Fruit fly (Drosophila melanogaster) whole organism, embryonic: ENCODE results near the gene CG46523.

Experiments
- Bdp1 ChIP-seq: fragments of 200-800 bp; sonication (Bioruptor generic); optimal IDR thresholded peaks from 3 replicates; lab custom pipeline; 2016; ENCODE audit warnings: missing biosample characterization, missing genetic modification characterization
- CG10366 ChIP-seq: fragments of 200-800 bp; sonication (Bioruptor generic); IDR thresholded peaks from 2 replicates; pipeline ENCODE4 v1.3.6; 2022; ENCODE audit warnings: missing biosample characterization, missing genetic modification characterization
- CG11560 ChIP-seq: fragments of 200-800 bp; sonication (Bioruptor generic); IDR thresholded peaks from 3 replicates; pipeline ENCODE4 v1.3.6; 2022; ENCODE audit warnings: missing biosample characterization, missing genetic modification characterization
- CG12104 ChIP-seq: fragments of 200-800 bp; sonication (Bioruptor generic); optimal IDR thresholded peaks from 3 replicates; lab custom pipeline; 2016; ENCODE audit warnings: missing biosample characterization, missing genetic modification characterization
- CG12219 ChIP-seq: fragments of 200-800 bp; sonication (Bioruptor generic); optimal IDR thresholded peaks from 3 replicates; lab custom pipeline; 2018; ENCODE audit warnings: missing biosample characterization, mild to moderate bottlenecking, missing genetic modification characterization
- CG12299 ChIP-seq: fragments of 200-800 bp; sonication (Bioruptor generic); optimal IDR thresholded peaks from 2 replicates; lab custom pipeline; 2018; ENCODE audit warnings: missing biosample characterization, mild to moderate bottlenecking, missing genetic modification characterization
- CG13775 ChIP-seq: fragments of 200-800 bp; sonication (Bioruptor generic); optimal IDR thresholded peaks from 3 replicates; lab custom pipeline; 2017; ENCODE audit warnings: missing biosample characterization, mild to moderate bottlenecking, missing genetic modification characterization
- CG14965 ChIP-seq: fragments of 200-800 bp; sonication (Bioruptor generic); optimal IDR thresholded peaks from 2 replicates; lab custom pipeline; 2016; ENCODE audit warnings: missing biosample characterization, missing genetic modification characterization, borderline replicate concordance
- CG18619 ChIP-seq: fragments of 200-800 bp; sonication (Bioruptor generic); optimal IDR thresholded peaks from 3 replicates; lab custom pipeline; 2017; ENCODE audit warnings: missing biosample characterization, mild to moderate bottlenecking, missing genetic modification characterization
- CG2129 ChIP-seq: fragments of 200-800 bp; sonication (Bioruptor generic); IDR thresholded peaks from 2 replicates; pipeline ENCODE4 v1.3.6; 2022; ENCODE audit warnings: missing biosample characterization, missing genetic modification characterization; ENCODE audit not compliant: partially characterized antibody
- CG2199 ChIP-seq: fragments of 200-800 bp; sonication (Bioruptor generic); IDR thresholded peaks from 3 replicates; pipeline ENCODE4 v1.3.6; 2022; ENCODE audit warnings: missing biosample characterization, missing genetic modification characterization
- CG30403 ChIP-seq: fragments of 200-800 bp; sonication (Bioruptor generic); optimal IDR thresholded peaks from 3 replicates; lab custom pipeline; 2016; ENCODE audit warnings: missing biosample characterization, missing genetic modification characterization
- CG31441 ChIP-seq: fragments of 200-800 bp; sonication (Bioruptor generic); IDR thresholded peaks from 2 replicates; pipeline ENCODE4 v1.3.6; 2022; ENCODE audit warnings: missing biosample characterization, missing genetic modification characterization
- CG3847 ChIP-seq: fragments of 200-800 bp; sonication (Bioruptor generic); IDR thresholded peaks from 2 replicates; pipeline ENCODE4 v1.3.6; 2022; ENCODE audit warnings: missing biosample characterization, missing genetic modification characterization
- CG42726 ChIP-seq: fragments of 200-800 bp; sonication (Bioruptor generic); IDR thresholded peaks from 2 replicates; pipeline ENCODE4 v1.3.6; 2022; ENCODE audit warnings: missing biosample characterization, missing genetic modification characterization; ENCODE audit not compliant: partially characterized antibody
- CG4617 ChIP-seq: fragments of 200-800 bp; sonication (Bioruptor generic); optimal IDR thresholded peaks from 3 replicates; lab custom pipeline; 2016; ENCODE audit warnings: missing biosample characterization, missing genetic modification characterization, borderline replicate concordance
- CG6254 ChIP-seq: fragments of 200-800 bp; sonication (Bioruptor generic); optimal IDR thresholded peaks from 3 replicates; lab custom pipeline; 2017; ENCODE audit warnings: mild to moderate bottlenecking, missing biosample characterization, missing genetic modification reagents, missing genetic modification characterization
- CG7745 ChIP-seq: fragments of 200-800 bp; sonication (Bioruptor generic); optimal IDR thresholded peaks from 2 replicates; lab custom pipeline; 2018; ENCODE audit warnings: missing biosample characterization, mild to moderate bottlenecking, missing genetic modification characterization, moderate library complexity
- CG8290 ChIP-seq, 3 experiments: fragments of 200-800 bp; sonication (Bioruptor generic); optimal IDR thresholded peaks; 2 replicates each; lab custom pipeline; 2016 to 2019; ENCODE audit warnings: missing biosample characterization in 3 of 3, missing genetic modification characterization in 3 of 3, mild to moderate bottlenecking in 2 of 3, moderate library complexity in 1 of 3
- CG9215 ChIP-seq: fragments of 200-800 bp; sonication (Bioruptor generic); IDR thresholded peaks from 2 replicates; pipeline ENCODE4 v1.3.6; 2022; ENCODE audit warnings: missing biosample characterization, missing genetic modification characterization
- CTCF ChIP-seq: fragments of 200-800 bp; sonication (Bioruptor generic); optimal IDR thresholded peaks from 2 replicates; lab custom pipeline; 2017; ENCODE audit warnings: missing biosample characterization, mild to moderate bottlenecking, missing genetic modification characterization, moderate library complexity
- D ChIP-seq, 2 experiments: fragments of 200-800 bp in 1 of 2; fragments of >200 bp in 1 of 2; sonication (Bioruptor generic) in 1 of 2; optimal IDR thresholded peaks; 2 replicates in 1 of 2; 3 replicates in 1 of 2; lab custom pipeline; 2017; ENCODE audit warnings: mild to moderate bottlenecking in 1 of 2, missing biosample characterization in 1 of 2, missing genetic modification characterization in 1 of 2, missing genetic modification reagents in 1 of 2
- Dek ChIP-seq: fragments of 200-800 bp; sonication (Bioruptor generic); optimal IDR thresholded peaks from 3 replicates; lab custom pipeline; 2019; ENCODE audit warnings: missing biosample characterization, mild to moderate bottlenecking, missing genetic modification characterization, moderate library complexity
- Dref ChIP-seq: fragments of 200-800 bp; sonication (Bioruptor generic); IDR thresholded peaks from 2 replicates; pipeline ENCODE4 v1.3.6; 2022; ENCODE audit warnings: missing biosample characterization, missing genetic modification characterization
- E2f1 ChIP-seq: fragments of 200-800 bp; sonication (Bioruptor generic); IDR thresholded peaks from 2 replicates; pipeline ENCODE4 v1.3.6; 2022; ENCODE audit warnings: missing biosample characterization, missing genetic modification characterization
- Gsc ChIP-seq: fragments of 200-800 bp; sonication (Bioruptor generic); IDR thresholded peaks from 2 replicates; pipeline ENCODE4 v1.3.6; 2022; ENCODE audit warnings: missing biosample characterization, missing genetic modification characterization
- Gug ChIP-seq: fragments of 200-800 bp; sonication (Bioruptor generic); IDR thresholded peaks from 4 replicates; pipeline ENCODE4 v1.3.6; 2022; ENCODE audit warnings: missing biosample characterization, missing genetic modification characterization
- HLH4C ChIP-seq: fragments of 200-800 bp; sonication (Bioruptor generic); IDR thresholded peaks from 3 replicates; pipeline ENCODE4 v1.3.6; 2022; ENCODE audit warnings: missing biosample characterization, missing genetic modification characterization; ENCODE audit not compliant: partially characterized antibody
- Hand ChIP-seq: fragments of 200-800 bp; sonication (Bioruptor generic); optimal IDR thresholded peaks from 2 replicates; lab custom pipeline; 2017; ENCODE audit warnings: mild to moderate bottlenecking, missing biosample characterization, missing genetic modification reagents, missing genetic modification characterization
- MBD-R2 ChIP-seq: fragments of 200-800 bp; sonication (Bioruptor generic); IDR thresholded peaks from 2 replicates; pipeline ENCODE4 v1.3.6; 2022; ENCODE audit warnings: missing biosample characterization, missing genetic modification characterization
- Meics ChIP-seq: fragments of 200-800 bp; sonication (Bioruptor generic); optimal IDR thresholded peaks from 2 replicates; lab custom pipeline; 2017; ENCODE audit warnings: missing biosample characterization, mild to moderate bottlenecking, missing genetic modification characterization
- Opbp ChIP-seq: fragments of 200-800 bp; sonication (Bioruptor generic); IDR thresholded peaks from 3 replicates; pipeline ENCODE4 v1.3.6; 2022; ENCODE audit warnings: missing biosample characterization, missing genetic modification characterization; ENCODE audit not compliant: partially characterized antibody
- Side ChIP-seq: fragments of 200-800 bp; sonication (Bioruptor generic); optimal IDR thresholded peaks from 2 replicates; lab custom pipeline; 2016; ENCODE audit warnings: missing biosample characterization, missing genetic modification characterization
- Sox102F ChIP-seq: fragments of 200-800 bp; sonication (Bioruptor generic); optimal IDR thresholded peaks from 2 replicates; lab custom pipeline; 2018; ENCODE audit warnings: missing biosample characterization, mild to moderate bottlenecking, missing genetic modification characterization, moderate library complexity
- corto ChIP-seq: fragments of 200-800 bp; sonication (Bioruptor generic); optimal IDR thresholded peaks from 2 replicates; lab custom pipeline; 2016; ENCODE audit warnings: missing biosample characterization, mild to moderate bottlenecking, missing genetic modification characterization, moderate library complexity
- da ChIP-seq: fragments of 200-800 bp; sonication (Bioruptor generic); optimal IDR thresholded peaks from 2 replicates; lab custom pipeline; 2016; ENCODE audit warnings: missing biosample characterization, missing genetic modification characterization
- dan ChIP-seq: fragments of 200-800 bp; sonication (Bioruptor generic); IDR thresholded peaks from 2 replicates; pipeline ENCODE4 v1.3.6; 2022; ENCODE audit warnings: missing biosample characterization, missing genetic modification characterization
- dimm ChIP-seq: fragments of 200-800 bp; sonication (Bioruptor generic); IDR thresholded peaks from 2 replicates; pipeline ENCODE4 v1.3.6; 2022; ENCODE audit warnings: missing biosample characterization, missing genetic modification characterization
- ham ChIP-seq: fragments of 200-800 bp; sonication (Bioruptor generic); IDR thresholded peaks from 2 replicates; pipeline ENCODE4 v1.3.6; 2022; ENCODE audit warnings: missing biosample characterization, missing genetic modification characterization
- hth ChIP-seq: fragments of >200 bp; optimal IDR thresholded peaks from 2 replicates; lab custom pipeline; 2017; ENCODE audit warnings: inconsistent platforms
- kah ChIP-seq: fragments of 200-800 bp; sonication (Bioruptor generic); optimal IDR thresholded peaks from 2 replicates; lab custom pipeline; 2018; ENCODE audit warnings: missing biosample characterization, mild to moderate bottlenecking, missing genetic modification characterization
- nmo ChIP-seq: fragments of 200-800 bp; sonication (Bioruptor generic); optimal IDR thresholded peaks from 2 replicates; lab custom pipeline; 2018; ENCODE audit warnings: missing biosample characterization, mild to moderate bottlenecking, missing genetic modification characterization, moderate library complexity
- nom ChIP-seq: fragments of 200-800 bp; sonication (Bioruptor generic); optimal IDR thresholded peaks from 2 replicates; lab custom pipeline; 2017; ENCODE audit warnings: missing biosample characterization, missing genetic modification characterization, mild to moderate bottlenecking, moderate library complexity, missing genetic modification reagents
- org-1 ChIP-seq: fragments of 200-800 bp; sonication (Bioruptor generic); optimal IDR thresholded peaks from 2 replicates; lab custom pipeline; 2017; ENCODE audit warnings: missing biosample characterization, missing genetic modification characterization
- psq ChIP-seq: fragments of 200-800 bp; sonication (Bioruptor generic); optimal IDR thresholded peaks from 2 replicates; lab custom pipeline; 2017; ENCODE audit warnings: missing biosample characterization, missing genetic modification characterization
- ranshi ChIP-seq: fragments of 200-800 bp; sonication (Bioruptor generic); IDR thresholded peaks from 2 replicates; pipeline ENCODE4 v1.3.6; 2022; ENCODE audit warnings: missing biosample characterization, missing genetic modification characterization
- run ChIP-seq: fragments of 200-800 bp; sonication (Bioruptor generic); optimal IDR thresholded peaks from 3 replicates; lab custom pipeline; 2018; ENCODE audit warnings: missing biosample characterization, mild to moderate bottlenecking, missing genetic modification characterization
- sc ChIP-seq, 3 experiments: fragments of >200 bp in 2 of 3; fragments of 200-800 bp in 1 of 3; sonication (Bioruptor generic) in 1 of 3; optimal IDR thresholded peaks; 2 replicates in 2 of 3; 3 replicates in 1 of 3; lab custom pipeline; 2017; ENCODE audit warnings: mild to moderate bottlenecking in 1 of 3, missing biosample characterization in 1 of 3, missing genetic modification characterization in 1 of 3, missing genetic modification reagents in 1 of 3
- sens ChIP-seq: fragments of 200-800 bp; sonication (Bioruptor generic); peaks from one replicate; lab custom pipeline; 2016; ENCODE audit warnings: missing biosample characterization, missing genetic modification characterization
- zf30C ChIP-seq: fragments of 200-800 bp; sonication (Bioruptor generic); optimal IDR thresholded peaks from 3 replicates; lab custom pipeline; 2018; ENCODE audit warnings: missing biosample characterization, mild to moderate bottlenecking, missing genetic modification characterization

Gene CG46523

dm6 chr3L:1886125-1886544 is 52.8 kb downstream of the CG46523 start (continued):
- peak; percentile 92 for TF ChIP-seq CG31441 (GFP tag; lab: Robert Waterston, UW)
- peak; percentile 60 for TF ChIP-seq Meics
- peak; percentile 78 for TF ChIP-seq CG30403 (GFP tag; lab: Kevin White, UChicago)
- peak; percentile 80 for TF ChIP-seq dimm
- TF ChIP-seq CG18619 (GFP tag; lab: Kevin White, UChicago), result peak; percentile 46
- TF ChIP-seq CG2129 (GFP tag; lab: Robert Waterston, UW), result no peak
- TF ChIP-seq CG6254 (GFP tag; lab: Kevin White, UChicago), result peak; percentile 80
- TF ChIP-seq CG11560, result no peak
- peak; percentile 27 for TF ChIP-seq Dek (tag; lab: Kevin White, UChicago)
- TF ChIP-seq sens (GFP tag; lab: Kevin White, UChicago), result peak; percentile 98
- TF ChIP-seq CG8290 (GFP tag; optimal IDR thresholded peaks at IDR 0.05; lab: Kevin White, UChicago), result peak; percentile 73
- peak in 1 of 2 experiments; percentile 87 for TF ChIP-seq CG8290 (tag; optimal IDR thresholded peaks at IDR 0.05; lab: Kevin White, UChicago)
- TF ChIP-seq CG13775 (GFP tag; lab: Kevin White, UChicago), result peak; percentile 78
- TF ChIP-seq CG7745 (tag; lab: Kevin White, UChicago), result no peak
- TF ChIP-seq Opbp, result no peak
- TF ChIP-seq CG42726 (GFP tag; lab: Robert Waterston, UW), result no peak
- TF ChIP-seq CG9215, result no peak; the same call in 1 of the 2 replicates
- peak; percentile 57; the same call in 1 of the 2 replicates for TF ChIP-seq E2f1
- TF ChIP-seq corto (GFP tag; lab: Kevin White, UChicago), result peak; percentile 82
- peak; percentile 72 for TF ChIP-seq org-1 (GFP tag; lab: Kevin White, UChicago)
- peak; percentile 76 for TF ChIP-seq CG12219 (GFP tag; lab: Kevin White, UChicago)
- peak; percentile 89 for TF ChIP-seq nmo (GFP tag; lab: Kevin White, UChicago)
- peak; percentile 70 for TF ChIP-seq Bdp1 (GFP tag; lab: Kevin White, UChicago)
- no peak for TF ChIP-seq sc (optimal IDR thresholded peaks at IDR 0.05; lab: Kevin White, UChicago)
- TF ChIP-seq sc (GFP tag; optimal IDR thresholded peaks at IDR 0.05; lab: Kevin White, UChicago), result peak; percentile 78
- no peak for TF ChIP-seq hth
- TF ChIP-seq CG3847 (GFP tag; lab: Robert Waterston, UW), result peak; percentile 61
- TF ChIP-seq HLH4C (GFP tag; lab: Robert Waterston, UW), result no peak
- TF ChIP-seq CG10366 (GFP tag; lab: Robert Waterston, UW), result peak; percentile 88
- peak; percentile 91 for TF ChIP-seq Sox102F (GFP tag; lab: Kevin White, UChicago)
- peak; percentile 89 for TF ChIP-seq zf30C
- no peak for TF ChIP-seq ham
- TF ChIP-seq da (GFP tag; lab: Kevin White, UChicago), result peak; percentile 54
- no peak for TF ChIP-seq MBD-R2
- peak; percentile 94 for TF ChIP-seq nom (GFP tag; lab: Kevin White, UChicago)
- peak; percentile 50 for TF ChIP-seq psq (GFP tag; lab: Kevin White, UChicago)
- TF ChIP-seq CTCF (GFP tag; lab: Kevin White, UChicago), result peak; percentile 39
- TF ChIP-seq dan, result peak; percentile 78
- TF ChIP-seq CG4617, result peak; percentile 32
- peak; percentile 73 for TF ChIP-seq Side
- peak; percentile 91; the same call in 2 of the 3 replicates for TF ChIP-seq CG2199
- TF ChIP-seq CG12299 (tag; lab: Kevin White, UChicago), result peak; percentile 27
- peak; percentile 51; the same call in 2 of the 4 replicates for TF ChIP-seq Gug
- TF ChIP-seq Dref (GFP tag; lab: Robert Waterston, UW), result no peak
- peak; percentile 78 for TF ChIP-seq kah (GFP tag; lab: Kevin White, UChicago)
- peak; percentile 72 for TF ChIP-seq Gsc (GFP tag; lab: Robert Waterston, UW)
- TF ChIP-seq ranshi (GFP tag; lab: Robert Waterston, UW), result peak; percentile 79
- TF ChIP-seq run (tag; lab: Kevin White, UChicago), result peak; percentile 24
- peak; percentile 55 for TF ChIP-seq CG12104 (GFP tag; lab: Kevin White, UChicago)
- no peak for TF ChIP-seq CG14965
- TF ChIP-seq D (optimal IDR thresholded peaks at IDR 0.05; lab: Kevin White, UChicago), result no peak
- TF ChIP-seq D (GFP tag; optimal IDR thresholded peaks at IDR 0.05; lab: Kevin White, UChicago), result peak; percentile 84
- TF ChIP-seq Hand (GFP tag; lab: Kevin White, UChicago), result no peak
